Worm (Caenorhabditis elegans): ENCODE data around the gene gtap-2.

Gene gtap-2

DNA sequence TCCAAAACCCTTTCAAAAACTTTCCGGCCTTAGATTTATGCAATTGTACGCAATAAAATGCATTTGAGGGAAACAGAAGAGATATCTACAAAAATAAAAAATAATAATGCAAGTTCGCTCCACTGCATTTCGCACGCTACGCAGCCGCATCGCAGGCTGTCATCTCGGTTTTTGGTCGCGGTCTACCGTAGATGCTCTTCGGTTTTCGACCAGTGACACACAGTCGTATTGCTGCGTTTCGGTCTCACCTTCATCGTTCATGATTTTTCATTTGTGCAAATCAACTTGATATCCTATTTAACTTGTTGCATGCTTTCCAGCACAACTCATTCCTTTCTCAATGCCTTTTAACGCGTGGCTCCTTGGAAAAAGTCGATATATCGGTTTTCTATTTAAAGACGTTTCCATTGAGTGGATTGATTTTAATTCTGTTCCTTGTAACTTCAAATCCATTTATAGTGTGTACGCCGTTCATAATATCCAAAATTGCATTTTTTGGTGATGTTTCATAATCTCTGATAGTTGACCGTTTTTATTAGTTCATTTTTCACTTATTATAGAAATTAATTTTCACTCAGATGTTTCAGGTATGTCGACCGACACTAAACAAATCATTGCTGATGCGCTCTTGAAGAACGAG, 27.6 kb upstream of the gtap-2 start, which contains the start of gene vha-1:
Gene vha-1 (plus strand): TSS at position 590 of the 640 bp plus-strand sequence.
- no peak for TF ChIP-seq ceh-13 (GFP tag; optimal IDR thresholded peaks at IDR 0.05)
- no peak for TF ChIP-seq ama-1 (optimal IDR thresholded peaks at IDR 0.05)
- no peak for TF ChIP-seq B0310.2 (tag; optimal IDR thresholded peaks at IDR 0.05)
- no peak for TF ChIP-seq tra-4 (tag; optimal IDR thresholded peaks at IDR 0.05)
- 0 out of 2 replicates have a peak, but pooled peaks have one; percentile 31 for TF ChIP-seq pes-1 (GFP tag; IDR thresholded peaks at IDR 0.05)
- TF ChIP-seq ets-7 (tag; optimal IDR thresholded peaks at IDR 0.05), result no peak
- 0 out of 2 replicates have a peak, but pooled peaks have one; percentile 58 for TF ChIP-seq sea-1 (GFP tag; conservative IDR thresholded peaks at IDR 0.05)
- no peak for TF ChIP-seq aly-1 (tag; optimal IDR thresholded peaks at IDR 0.05)
- TF ChIP-seq flt-1 (GFP tag; IDR thresholded peaks at IDR 0.05), result no peak
- no peak for TF ChIP-seq scrt-1 (GFP tag; IDR thresholded peaks at IDR 0.05)
- TF ChIP-seq ceh-36 (tag; optimal IDR thresholded peaks at IDR 0.05), result no peak
- no peak for TF ChIP-seq tbx-37 (GFP tag; conservative IDR thresholded peaks at IDR 0.05)
- no peak for TF ChIP-seq hmbx-1 (tag; optimal IDR thresholded peaks at IDR 0.05)
- peak; percentile 54 for TF ChIP-seq F13C5.2 (tag; optimal IDR thresholded peaks at IDR 0.05)
- no peak for TF ChIP-seq hnd-1 (tag; optimal IDR thresholded peaks at IDR 0.05)
- TF ChIP-seq hmg-4 (GFP tag; optimal IDR thresholded peaks at IDR 0.05), result no peak
- no peak for TF ChIP-seq tbx-11 (GFP tag; IDR thresholded peaks at IDR 0.05)

- TF ChIP-seq pes-1 (GFP tag; IDR thresholded peaks at IDR 0.05) (no peak), ama-1 (optimal IDR thresholded peaks at IDR 0.05) (peak; percentile 27)
These were observed 26.3 kb upstream of the gtap-2 start, which contains the start of gene vha-2 for ce11 chrIII:9782011-9782436. Gene vha-2 (plus strand): TSS chrIII:9782164.

- TF ChIP-seq ceh-36 (tag; optimal IDR thresholded peaks at IDR 0.05) (no peak), tbx-37 (GFP tag; conservative IDR thresholded peaks at IDR 0.05) (no peak), tbx-11 (GFP tag; IDR thresholded peaks at IDR 0.05) (no peak), ama-1 (optimal IDR thresholded peaks at IDR 0.05) (no peak), hmg-4 (GFP tag; optimal IDR thresholded peaks at IDR 0.05) (no peak), scrt-1 (GFP tag; IDR thresholded peaks at IDR 0.05) (no peak), F13C5.2 (tag; optimal IDR thresholded peaks at IDR 0.05) (no peak), tra-4 (tag; optimal IDR thresholded peaks at IDR 0.05) (no peak), B0310.2 (tag; optimal IDR thresholded peaks at IDR 0.05) (no peak), aly-1 (tag; optimal IDR thresholded peaks at IDR 0.05) (no peak), hnd-1 (tag; optimal IDR thresholded peaks at IDR 0.05) (no peak), flt-1 (GFP tag; IDR thresholded peaks at IDR 0.05) (no peak), ceh-13 (GFP tag; optimal IDR thresholded peaks at IDR 0.05) (no peak), ets-7 (tag; optimal IDR thresholded peaks at IDR 0.05) (no peak), sea-1 (GFP tag; conservative IDR thresholded peaks at IDR 0.05) (no peak), hmbx-1 (tag; optimal IDR thresholded peaks at IDR 0.05) (no peak), pes-1 (GFP tag; IDR thresholded peaks at IDR 0.05) (no peak)
These were observed 25.8 kb upstream of the gtap-2 start, which contains the start of gene R10E11.6 for ce11 chrIII:9782483-9783081. Gene R10E11.6 (plus strand): TSS chrIII:9783006.

DNA sequence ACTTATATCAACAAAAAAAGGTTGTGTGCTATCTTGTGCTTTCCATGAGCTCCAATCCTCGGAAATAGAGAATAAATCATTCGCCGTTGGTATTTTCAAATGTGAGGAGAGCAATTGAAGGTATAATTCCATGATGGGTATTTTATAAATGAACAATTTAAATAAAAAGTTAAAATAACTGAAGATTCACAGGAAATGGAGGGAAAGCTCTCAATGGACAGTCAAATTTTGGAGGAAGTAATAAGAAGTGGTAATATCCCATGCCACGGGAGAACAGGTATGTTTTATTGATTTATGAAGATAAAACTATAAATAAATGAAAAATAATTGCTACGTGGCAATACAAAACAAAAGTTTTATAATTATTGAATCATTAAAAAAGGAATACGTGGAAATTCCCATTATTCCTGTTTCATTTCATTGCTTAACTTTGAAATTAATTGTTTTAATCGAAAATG, 25.2 kb upstream of the gtap-2 start:
- TF ChIP-seq pes-1 (GFP tag; IDR thresholded peaks at IDR 0.05), result no peak
- TF ChIP-seq ama-1 (optimal IDR thresholded peaks at IDR 0.05), result no peak
- no peak for TF ChIP-seq ets-7 (tag; optimal IDR thresholded peaks at IDR 0.05)
- TF ChIP-seq B0310.2 (tag; optimal IDR thresholded peaks at IDR 0.05), result no peak
- no peak for TF ChIP-seq ceh-36 (tag; optimal IDR thresholded peaks at IDR 0.05)
- TF ChIP-seq ceh-13 (GFP tag; optimal IDR thresholded peaks at IDR 0.05), result no peak
- no peak for TF ChIP-seq tbx-11 (GFP tag; IDR thresholded peaks at IDR 0.05)
- TF ChIP-seq sea-1 (GFP tag; conservative IDR thresholded peaks at IDR 0.05), result no peak
- no peak for TF ChIP-seq hmbx-1 (tag; optimal IDR thresholded peaks at IDR 0.05)
- TF ChIP-seq hmg-4 (GFP tag; optimal IDR thresholded peaks at IDR 0.05), result no peak
- no peak for TF ChIP-seq tra-4 (tag; optimal IDR thresholded peaks at IDR 0.05)
- no peak for TF ChIP-seq F13C5.2 (tag; optimal IDR thresholded peaks at IDR 0.05)
- TF ChIP-seq tbx-37 (GFP tag; conservative IDR thresholded peaks at IDR 0.05), result no peak
- TF ChIP-seq scrt-1 (GFP tag; IDR thresholded peaks at IDR 0.05), result no peak
- TF ChIP-seq aly-1 (tag; optimal IDR thresholded peaks at IDR 0.05), result no peak
- no peak for TF ChIP-seq flt-1 (GFP tag; IDR thresholded peaks at IDR 0.05)
- no peak for TF ChIP-seq hnd-1 (tag; optimal IDR thresholded peaks at IDR 0.05)

DNA sequence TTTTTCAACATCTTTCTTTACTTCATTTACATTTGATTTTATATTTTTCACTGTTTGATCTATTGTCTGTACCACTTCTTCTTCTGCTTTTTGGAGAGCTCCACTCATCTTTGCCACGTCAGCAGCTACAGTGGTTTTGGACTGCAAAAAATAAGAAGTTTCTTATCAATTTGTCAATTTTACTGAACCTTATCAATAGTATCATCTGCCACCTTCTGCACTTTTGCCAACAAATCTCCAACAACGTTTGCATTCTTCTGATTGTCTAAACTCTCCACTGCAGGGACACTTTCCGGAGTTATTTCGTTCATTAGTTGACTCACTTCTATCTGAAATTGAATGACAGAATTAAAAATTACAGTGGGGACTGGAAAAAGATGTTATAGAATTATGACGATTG, 21.6 kb upstream of the gtap-2 start:
- no peak for TF ChIP-seq ets-7 (tag; optimal IDR thresholded peaks at IDR 0.05)
- TF ChIP-seq pes-1 (GFP tag; IDR thresholded peaks at IDR 0.05), result no peak
- no peak for TF ChIP-seq scrt-1 (GFP tag; IDR thresholded peaks at IDR 0.05)
- no peak for TF ChIP-seq aly-1 (tag; optimal IDR thresholded peaks at IDR 0.05)
- TF ChIP-seq ama-1 (optimal IDR thresholded peaks at IDR 0.05), result no peak
- no peak for TF ChIP-seq B0310.2 (tag; optimal IDR thresholded peaks at IDR 0.05)
- no peak for TF ChIP-seq tra-4 (tag; optimal IDR thresholded peaks at IDR 0.05)
- no peak for TF ChIP-seq sea-1 (GFP tag; conservative IDR thresholded peaks at IDR 0.05)
- no peak for TF ChIP-seq hnd-1 (tag; optimal IDR thresholded peaks at IDR 0.05)
- no peak for TF ChIP-seq flt-1 (GFP tag; IDR thresholded peaks at IDR 0.05)
- no peak for TF ChIP-seq ceh-36 (tag; optimal IDR thresholded peaks at IDR 0.05)
- no peak for TF ChIP-seq ceh-13 (GFP tag; optimal IDR thresholded peaks at IDR 0.05)
- no peak for TF ChIP-seq hmbx-1 (tag; optimal IDR thresholded peaks at IDR 0.05)
- no peak for TF ChIP-seq hmg-4 (GFP tag; optimal IDR thresholded peaks at IDR 0.05)
- TF ChIP-seq tbx-37 (GFP tag; conservative IDR thresholded peaks at IDR 0.05), result no peak
- no peak for TF ChIP-seq F13C5.2 (tag; optimal IDR thresholded peaks at IDR 0.05)
- TF ChIP-seq tbx-11 (GFP tag; IDR thresholded peaks at IDR 0.05), result no peak

DNA sequence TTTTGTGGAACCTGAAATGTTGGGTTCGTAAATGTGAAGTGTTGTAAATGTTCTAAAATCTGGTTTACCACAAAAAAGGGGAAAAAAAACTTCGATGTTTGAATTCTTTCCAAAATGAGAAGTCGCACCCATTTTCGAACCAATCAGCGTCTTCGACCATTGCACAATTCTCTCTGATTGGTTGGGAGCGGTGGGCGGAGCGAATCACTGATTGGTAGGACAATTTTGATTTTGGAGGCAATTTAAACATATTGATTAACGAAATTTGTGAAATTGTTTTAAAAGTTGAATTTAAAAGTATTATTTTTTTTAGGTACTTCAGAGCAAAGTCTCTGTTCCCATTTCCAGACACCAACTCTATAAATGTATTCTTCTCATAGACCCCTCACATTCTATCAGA, 19.3 kb upstream of the gtap-2 start:
- no peak for TF ChIP-seq sea-1 (GFP tag; conservative IDR thresholded peaks at IDR 0.05)
- TF ChIP-seq ceh-13 (GFP tag; optimal IDR thresholded peaks at IDR 0.05), result no peak
- no peak for TF ChIP-seq scrt-1 (GFP tag; IDR thresholded peaks at IDR 0.05)
- TF ChIP-seq flt-1 (GFP tag; IDR thresholded peaks at IDR 0.05), result no peak
- TF ChIP-seq pes-1 (GFP tag; IDR thresholded peaks at IDR 0.05), result no peak
- TF ChIP-seq ets-7 (tag; optimal IDR thresholded peaks at IDR 0.05), result no peak
- no peak for TF ChIP-seq aly-1 (tag; optimal IDR thresholded peaks at IDR 0.05)
- no peak for TF ChIP-seq hmg-4 (GFP tag; optimal IDR thresholded peaks at IDR 0.05)
- no peak for TF ChIP-seq tbx-11 (GFP tag; IDR thresholded peaks at IDR 0.05)
- no peak for TF ChIP-seq hmbx-1 (tag; optimal IDR thresholded peaks at IDR 0.05)
